ENCODE assay signal across 6 worm cellular contexts in genomic region chrX:5056199-5056598, ce11.
TF ChIP-seq lines count a peak whose summit lies in the region.

No protein-coding gene starts in this region.

TF ChIP-seq in whole organism, L1 larva, 84 proteins besides CTCF, POLR2A, EP300 and RAD21:
- TF ChIP-seq ceh-8 (GFP tag; optimal IDR thresholded peaks at IDR 0.05; lab: Kevin White, UChicago) (peak; percentile 81), ztf-11 (tag; optimal IDR thresholded peaks at IDR 0.05; lab: Kevin White, UChicago) (peak in 1 of 2 experiments; percentile 21)

TF ChIP-seq in whole organism, L3 larva, 47 proteins besides CTCF, POLR2A, EP300 and RAD21:
- TF ChIP-seq nhr-43 (tag; optimal IDR thresholded peaks at IDR 0.05; lab: Kevin White, UChicago; ENCODE audit: poor library complexity, severe bottlenecking), result peak; percentile 28

TF ChIP-seq in whole organism, early embryonic, 17 proteins besides CTCF, POLR2A, EP300 and RAD21:
- peak; percentile 85 for TF ChIP-seq hnd-1 (tag; optimal IDR thresholded peaks at IDR 0.05; lab: Kevin White, UChicago)
- TF ChIP-seq F13C5.2 (tag; optimal IDR thresholded peaks at IDR 0.05; lab: Kevin White, UChicago), result peak; percentile 61
- TF ChIP-seq aly-1 (tag; optimal IDR thresholded peaks at IDR 0.05; lab: Kevin White, UChicago), result peak; percentile 71
- peak; percentile 89 for TF ChIP-seq hmbx-1 (tag; optimal IDR thresholded peaks at IDR 0.05; lab: Kevin White, UChicago)
- peak; percentile 60 for TF ChIP-seq ets-7 (tag; optimal IDR thresholded peaks at IDR 0.05; lab: Kevin White, UChicago)

TF ChIP-seq in whole organism, late embryonic, 69 proteins besides CTCF, POLR2A, EP300 and RAD21 (continues in another document):
- TF ChIP-seq elt-2 (tag; optimal IDR thresholded peaks at IDR 0.05; lab: Kevin White, UChicago) (peak; percentile 29), eyg-1 (tag; optimal IDR thresholded peaks at IDR 0.05; lab: Kevin White, UChicago) (peak; percentile 37), sdc-2 (tag; optimal IDR thresholded peaks at IDR 0.05; lab: Kevin White, UChicago) (peak; percentile 38), K02D7.2 (tag; optimal IDR thresholded peaks at IDR 0.05; lab: Kevin White, UChicago) (peak; percentile 74), F13H6.1 (tag; optimal IDR thresholded peaks at IDR 0.05; lab: Kevin White, UChicago) (peak; percentile 66), pat-9 (tag; optimal IDR thresholded peaks at IDR 0.05; lab: Kevin White, UChicago) (peak; percentile 77), hlh-13 (GFP tag; optimal IDR thresholded peaks at IDR 0.05; lab: Kevin White, UChicago) (peak; percentile 89), ttx-3 (tag; optimal IDR thresholded peaks at IDR 0.05; lab: Kevin White, UChicago) (peak; percentile 15), madf-2 (tag; optimal IDR thresholded peaks at IDR 0.05; lab: Kevin White, UChicago) (peak; percentile 95), Y22D7AL.16 (tag; optimal IDR thresholded peaks at IDR 0.05; lab: Kevin White, UChicago) (peak; percentile 92), tbx-2 (tag; optimal IDR thresholded peaks at IDR 0.05; lab: Kevin White, UChicago) (peak; percentile 93), sox-4 (tag; optimal IDR thresholded peaks at IDR 0.05; lab: Kevin White, UChicago) (peak; percentile 76), unc-42 (tag; optimal IDR thresholded peaks at IDR 0.05; lab: Kevin White, UChicago) (peak; percentile 18), fkh-6 (tag; optimal IDR thresholded peaks at IDR 0.05; lab: Kevin White, UChicago) (peak; percentile 84), ceh-19 (GFP tag; optimal IDR thresholded peaks at IDR 0.05; lab: Kevin White, UChicago) (peak; percentile 73), npax-4 (tag; optimal IDR thresholded peaks at IDR 0.05; lab: Kevin White, UChicago) (peak; percentile 31), ref-2 (tag; optimal IDR thresholded peaks at IDR 0.05; lab: Kevin White, UChicago) (peak; percentile 56), hlh-6 (tag; optimal IDR thresholded peaks at IDR 0.05; lab: Kevin White, UChicago) (peak; percentile 84), fax-1 (tag; optimal IDR thresholded peaks at IDR 0.05; lab: Kevin White, UChicago) (peak; percentile 56), gmeb-2 (tag; optimal IDR thresholded peaks at IDR 0.05; lab: Kevin White, UChicago) (peak; percentile 66), hlh-8 (tag; optimal IDR thresholded peaks at IDR 0.05; lab: Kevin White, UChicago) (peak; percentile 79), lim-6 (tag; optimal IDR thresholded peaks at IDR 0.05; lab: Kevin White, UChicago) (peak; percentile 68), elt-4 (tag; optimal IDR thresholded peaks at IDR 0.05; lab: Kevin White, UChicago) (peak; percentile 80), mec-3 (tag; optimal IDR thresholded peaks at IDR 0.05; lab: Kevin White, UChicago; ENCODE audit: borderline replicate concordance) (peak; percentile 28), pqm-1 (tag; optimal IDR thresholded peaks at IDR 0.05; lab: Kevin White, UChicago) (peak; percentile 87), ceh-6 (GFP tag; optimal IDR thresholded peaks at IDR 0.05; lab: Kevin White, UChicago) (peak; percentile 59), ceh-34 (tag; optimal IDR thresholded peaks at IDR 0.05; lab: Kevin White, UChicago) (peak; percentile 25)

TF ChIP-seq in whole organism, mixed stage, embryonic, 35 proteins besides CTCF, POLR2A, EP300 and RAD21:
- TF ChIP-seq tbx-8 (GFP tag; optimal IDR thresholded peaks at IDR 0.05; lab: Kevin White, UChicago), result peak; percentile 81
- TF ChIP-seq sem-2 (GFP tag; optimal IDR thresholded peaks at IDR 0.05; lab: Kevin White, UChicago), result peak; percentile 31
- TF ChIP-seq sptf-1 (tag; optimal IDR thresholded peaks at IDR 0.05; lab: Kevin White, UChicago), result peak; percentile 89
- TF ChIP-seq ceh-43 (GFP tag; optimal IDR thresholded peaks at IDR 0.05; lab: Kevin White, UChicago), result peak; percentile 64
- TF ChIP-seq bed-3 (GFP tag; optimal IDR thresholded peaks at IDR 0.05; lab: Kevin White, UChicago), result peak; percentile 68
- peak; percentile 73 for TF ChIP-seq lin-32 (GFP tag; optimal IDR thresholded peaks at IDR 0.05; lab: Kevin White, UChicago)
- peak; percentile 90 for TF ChIP-seq mls-2 (tag; optimal IDR thresholded peaks at IDR 0.05; lab: Kevin White, UChicago)
- peak; percentile 80 for TF ChIP-seq ceh-83 (GFP tag; optimal IDR thresholded peaks at IDR 0.05; lab: Kevin White, UChicago)
- peak; percentile 26 for TF ChIP-seq flh-1 (GFP tag; optimal IDR thresholded peaks at IDR 0.05; lab: Kevin White, UChicago)
- peak; percentile 78 for TF ChIP-seq M03D4.4 (tag; optimal IDR thresholded peaks at IDR 0.05; lab: Kevin White, UChicago)

TF ChIP-seq in whole organism, young adult, 124 proteins besides CTCF, POLR2A, EP300 and RAD21:
- TF ChIP-seq die-1 (tag; optimal IDR thresholded peaks at IDR 0.05; lab: Kevin White, UChicago) (peak; percentile 9), mes-4 (tag; optimal IDR thresholded peaks at IDR 0.05; lab: Kevin White, UChicago) (peak; percentile 2)
TF ChIP-seq in whole organism, young adult: peak in this region for 2; not testable (repeated sequence) for 122.
